Worm (Caenorhabditis elegans): ENCODE measurements around the gene grd-4.

grd-4 gene

ce11 chrX:8500922-8501321, at the start of gene grd-4:
TSS of gene grd-4 (plus strand) at chrX:8501222.
- no peak for TF ChIP-seq ztf-11 (tag; optimal IDR thresholded peaks at IDR 0.05)
- TF ChIP-seq pha-4 (tag; optimal IDR thresholded peaks at IDR 0.05) = no peak
- no peak for TF ChIP-seq nhr-12 (tag; optimal IDR thresholded peaks at IDR 0.05)

DNA sequence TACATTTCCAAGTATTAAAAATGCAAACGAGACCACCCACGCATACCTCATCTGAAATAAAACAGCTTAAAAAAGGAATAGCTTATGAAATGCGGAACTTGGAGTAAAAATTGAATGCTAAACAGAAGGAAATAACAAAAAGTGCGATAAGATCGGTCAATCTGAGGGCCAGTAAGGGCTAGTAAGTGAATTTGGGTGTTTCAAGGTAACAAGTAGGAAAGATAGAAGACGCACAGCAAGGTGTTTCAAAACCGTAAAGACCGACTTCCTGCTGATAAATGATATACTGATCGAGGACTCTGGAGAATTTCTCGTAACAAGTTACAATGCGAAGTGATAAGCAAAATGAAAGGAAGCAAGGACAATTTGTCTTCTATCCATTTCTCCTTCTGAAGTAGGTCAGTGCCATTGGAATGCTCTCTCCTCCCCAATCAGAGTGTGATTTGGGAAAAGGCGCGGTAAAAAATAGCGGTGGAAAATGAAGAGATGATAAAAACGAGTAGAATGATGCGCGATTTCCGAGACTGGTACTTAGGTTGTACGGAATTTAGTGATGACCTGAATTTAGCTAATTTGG, 45.3 kb upstream of the grd-4 start, which contains the start of gene dpy-6:
Gene dpy-6, minus strand, starts transcription at position 51 of the 577 bp plus-strand sequence.
- TF ChIP-seq tbx-8 (GFP tag; optimal IDR thresholded peaks at IDR 0.05) (no peak), ceh-39 (tag; optimal IDR thresholded peaks at IDR 0.05) (no peak), ceh-43 (GFP tag; optimal IDR thresholded peaks at IDR 0.05) (no peak), cnd-1 (tag; optimal IDR thresholded peaks at IDR 0.05) (no peak), elt-1 (tag; optimal IDR thresholded peaks at IDR 0.05; ENCODE audit: borderline replicate concordance, insufficient read depth) (no peak), ham-2 (GFP tag; optimal IDR thresholded peaks at IDR 0.05) (no peak), lin-13 (tag; optimal IDR thresholded peaks at IDR 0.05) (no peak), nhr-12 (tag; optimal IDR thresholded peaks at IDR 0.05) (no peak), nhr-28 (tag; optimal IDR thresholded peaks at IDR 0.05) (no peak), hlh-1 (tag; optimal IDR thresholded peaks at IDR 0.05) (no peak), lin-32 (GFP tag; optimal IDR thresholded peaks at IDR 0.05) (no peak), flh-1 (GFP tag; optimal IDR thresholded peaks at IDR 0.05) (no peak), sem-2 (GFP tag; optimal IDR thresholded peaks at IDR 0.05) (no peak), unc-39 (tag; optimal IDR thresholded peaks at IDR 0.05) (no peak), ztf-11 (tag; optimal IDR thresholded peaks at IDR 0.05) (no peak), sptf-1 (tag; optimal IDR thresholded peaks at IDR 0.05) (no peak), ceh-83 (GFP tag; optimal IDR thresholded peaks at IDR 0.05) (no peak)

- TF ChIP-seq sptf-1 (tag; optimal IDR thresholded peaks at IDR 0.05) (no peak), sem-2 (GFP tag; optimal IDR thresholded peaks at IDR 0.05) (no peak), ham-2 (GFP tag; optimal IDR thresholded peaks at IDR 0.05) (no peak), lin-32 (GFP tag; optimal IDR thresholded peaks at IDR 0.05) (no peak), nhr-28 (tag; optimal IDR thresholded peaks at IDR 0.05) (no peak), snpc-4 (tag; optimal IDR thresholded peaks at IDR 0.05) (no peak), mep-1 (tag; optimal IDR thresholded peaks at IDR 0.05) (no peak), hlh-1 (tag; optimal IDR thresholded peaks at IDR 0.05) (no peak), unc-39 (tag; optimal IDR thresholded peaks at IDR 0.05) (no peak), lin-13 (tag; optimal IDR thresholded peaks at IDR 0.05) (no peak), bed-3 (GFP tag; optimal IDR thresholded peaks at IDR 0.05) (no peak), mab-5 (tag; optimal IDR thresholded peaks at IDR 0.05) (no peak), ces-1 (GFP tag; optimal IDR thresholded peaks at IDR 0.05) (no peak), cnd-1 (tag; optimal IDR thresholded peaks at IDR 0.05) (no peak), mls-2 (tag; optimal IDR thresholded peaks at IDR 0.05) (no peak)
These were observed 43.7 kb upstream of the grd-4 start, which contains the start of gene F16F9.3 for ce11 chrX:8457314-8457713. TSS of gene F16F9.3 (plus strand) at chrX:8457614.

- TF ChIP-seq pha-4 (tag; optimal IDR thresholded peaks at IDR 0.05) = no peak
- no peak for TF ChIP-seq hlh-1 (tag; optimal IDR thresholded peaks at IDR 0.05)
These were observed 41.2 kb upstream of the grd-4 start for ce11 chrX:8459789-8460188.

ce11 chrX:8460958-8461357, 40.1 kb upstream of the grd-4 start:
- TF ChIP-seq mls-2 (tag; optimal IDR thresholded peaks at IDR 0.05) (no peak), nhr-237 (tag; optimal IDR thresholded peaks at IDR 0.05) (no peak), flh-1 (GFP tag; optimal IDR thresholded peaks at IDR 0.05) (no peak), bed-3 (GFP tag; optimal IDR thresholded peaks at IDR 0.05) (no peak), elt-3 (tag; optimal IDR thresholded peaks at IDR 0.05) (no peak), elt-1 (tag; optimal IDR thresholded peaks at IDR 0.05; ENCODE audit: borderline replicate concordance, insufficient read depth) (peak; percentile 60)

ce11 chrX:8463085-8463645, 37.9 kb upstream of the grd-4 start, which contains the start of gene F16F9.4:
TSS of gene F16F9.4 (minus strand) at chrX:8463360.
- TF ChIP-seq nhr-76 (tag; optimal IDR thresholded peaks at IDR 0.05) = no peak
- TF ChIP-seq blmp-1 (tag; optimal IDR thresholded peaks at IDR 0.05) = no peak
- no peak for TF ChIP-seq bed-3 (GFP tag; optimal IDR thresholded peaks at IDR 0.05)
- TF ChIP-seq cnd-1 (tag; optimal IDR thresholded peaks at IDR 0.05) = no peak
- TF ChIP-seq mab-5 (tag; optimal IDR thresholded peaks at IDR 0.05) = no peak

Data from whole organism, mixed stage, embryonic.